Fruit fly (Drosophila melanogaster): Measurements from ENCODE around the gene CG7168.
A peak's percentile ranks its signal among the peaks of the same experiment; 100 is the strongest.

Gene CG7168

dm6 chr3R:18274328-18275098 is 48.6 kb upstream of the CG7168 start, which contains the start of the genes Vps39 and eIF1A (continued):
- TF ChIP-seq stc (GFP tag; IDR thresholded peaks at IDR 0.05) (no peak), CG12391 (tag; optimal IDR thresholded peaks at IDR 0.05) (peak; percentile 58), insv (GFP tag; optimal IDR thresholded peaks at IDR 0.05) (no peak), nau (GFP tag; optimal IDR thresholded peaks at IDR 0.05) (no peak), row (GFP tag; IDR thresholded peaks at IDR 0.05) (peak; percentile 81), dm (GFP tag; optimal IDR thresholded peaks at IDR 0.05) (peak; percentile 76), usp (GFP tag; optimal IDR thresholded peaks at IDR 0.05) (no peak), B-H1 (GFP tag; IDR thresholded peaks at IDR 0.05) (no peak), CG2120 (GFP tag; optimal IDR thresholded peaks at IDR 0.05) (peak; percentile 67), CG10959 (GFP tag; IDR thresholded peaks at IDR 0.05) (no peak), NfI (GFP tag; optimal IDR thresholded peaks at IDR 0.05) (peak; percentile 16), CG12104 (GFP tag; optimal IDR thresholded peaks at IDR 0.05) (no peak), Dad (GFP tag; optimal IDR thresholded peaks at IDR 0.05) (peak; percentile 12), MBD-R2 (GFP tag; IDR thresholded peaks at IDR 0.05) (peak; percentile 69), CG15011 (GFP tag; optimal IDR thresholded peaks at IDR 0.05) (no peak), CG16863 (GFP tag; optimal IDR thresholded peaks at IDR 0.05) (no peak), CG31388 (GFP tag; optimal IDR thresholded peaks at IDR 0.05) (no peak), Trl (optimal IDR thresholded peaks at IDR 0.05) (no peak), Trl (GFP tag; optimal IDR thresholded peaks at IDR 0.05) (peak; percentile 29), CG31224 (GFP tag; IDR thresholded peaks at IDR 0.05) (no peak), fd102C (GFP tag; optimal IDR thresholded peaks at IDR 0.05) (no peak), grau (tag; optimal IDR thresholded peaks at IDR 0.05) (no peak), Ssrp (tag; optimal IDR thresholded peaks at IDR 0.05) (no peak), CG32767 (GFP tag; IDR thresholded peaks at IDR 0.05) (0 out of 2 replicates have a peak, but pooled peaks have one; percentile 9), CG5180 (GFP tag; optimal IDR thresholded peaks at IDR 0.05) (no peak), CG13624 (GFP tag; optimal IDR thresholded peaks at IDR 0.05) (peak; percentile 53), slbo (GFP tag; IDR thresholded peaks at IDR 0.05) (peak; percentile 56), pzg (GFP tag; optimal IDR thresholded peaks at IDR 0.05) (peak; percentile 82), HLH54F (GFP tag; optimal IDR thresholded peaks at IDR 0.05) (peak; percentile 43), CG2129 (GFP tag; IDR thresholded peaks at IDR 0.05; ENCODE audit: partially characterized antibody) (peak; percentile 86), CG4360 (GFP tag; IDR thresholded peaks at IDR 0.05) (peak; percentile 72; the same call in 1 of the 2 replicates), dan (GFP tag; IDR thresholded peaks at IDR 0.05) (no peak), Six4 (GFP tag; optimal IDR thresholded peaks at IDR 0.05) (no peak), CG2678 (tag; optimal IDR thresholded peaks at IDR 0.05) (no peak), zen2 (GFP tag; IDR thresholded peaks at IDR 0.05; ENCODE audit: partially characterized antibody) (peak; percentile 71; the same call in 1 of the 3 replicates), stwl (tag; optimal IDR thresholded peaks at IDR 0.05) (peak; percentile 60), Ptx1 (GFP tag; IDR thresholded peaks at IDR 0.05) (no peak), Dll (GFP tag; IDR thresholded peaks at IDR 0.05; ENCODE audit: partially characterized antibody) (peak; percentile 94), CG3847 (GFP tag; IDR thresholded peaks at IDR 0.05) (peak; percentile 48), CG9797 (GFP tag; optimal IDR thresholded peaks at IDR 0.05) (peak; percentile 19), Bgb (GFP tag; IDR thresholded peaks at IDR 0.05; ENCODE audit: partially characterized antibody) (peak; percentile 86), Awh (GFP tag; IDR thresholded peaks at IDR 0.05) (no peak), CG2712 (tag; optimal IDR thresholded peaks at IDR 0.05) (peak; percentile 67), bbx (GFP tag; IDR thresholded peaks at IDR 0.05; ENCODE audit: partially characterized antibody) (peak; percentile 67), Doc2 (GFP tag; IDR thresholded peaks at IDR 0.05) (no peak), crol (GFP tag; IDR thresholded peaks at IDR 0.05) (no peak), CG10654 (GFP tag; optimal IDR thresholded peaks at IDR 0.05) (no peak), NC2β (GFP tag; optimal IDR thresholded peaks at IDR 0.05) (peak; percentile 50), CG13123 (GFP tag; optimal IDR thresholded peaks at IDR 0.05) (peak; percentile 44), mam (GFP tag; optimal IDR thresholded peaks at IDR 0.05) (peak; percentile 47)

Measured in whole organism, embryonic.